Fruit fly (Drosophila melanogaster) whole organism, wandering third instar larva: ENCODE measurements around the gene CG42564.

Source experiments
- CrebA ChIP-seq: fragments of 200-800 bp; sonication (Bioruptor generic); optimal IDR thresholded peaks from 2 replicates; lab custom pipeline; 2016; ENCODE audit warnings: missing biosample characterization, mild to moderate bottlenecking, missing genetic modification characterization, borderline replicate concordance
- Dif ChIP-seq: fragments of 200-275, 200-300 bp; sonication (Bioruptor generic); optimal IDR thresholded peaks from 2 replicates; lab custom pipeline; 2018; ENCODE audit warnings: missing biosample characterization, missing genetic modification characterization; ENCODE audit not compliant: partially characterized antibody
- Hr78 ChIP-seq: fragments of >200 bp; optimal IDR thresholded peaks from 2 replicates; lab custom pipeline; 2017; ENCODE audit warnings: missing biosample characterization, missing genetic modification characterization
- Mio ChIP-seq: sonication (Bioruptor generic); optimal IDR thresholded peaks from 2 replicates; lab custom pipeline; 2016; ENCODE audit warnings: missing biosample characterization, missing genetic modification characterization
- Myc ChIP-seq: fragments of >200 bp; optimal IDR thresholded peaks from 2 replicates; lab custom pipeline; 2017
- dl ChIP-seq, 2 experiments: fragments of 175-275, 200-275 bp in 1 of 2; fragments of 200-275 bp in 1 of 2; sonication (Bioruptor generic); optimal IDR thresholded peaks; lab custom pipeline; 2018; ENCODE audit warnings: mild to moderate bottlenecking in 2 of 2, missing biosample characterization in 2 of 2, missing genetic modification characterization in 2 of 2, moderate library complexity in 2 of 2; ENCODE audit not compliant: partially characterized antibody in 2 of 2, insufficient read depth in 1 of 2
- fru ChIP-seq: fragments of 200-800 bp; sonication (Bioruptor generic); optimal IDR thresholded peaks from 3 replicates; lab custom pipeline; 2016; ENCODE audit warnings: missing biosample characterization, mild to moderate bottlenecking, missing genetic modification characterization
- h ChIP-seq: fragments of 200-800 bp; sonication (Bioruptor generic); optimal IDR thresholded peaks from 3 replicates; lab custom pipeline; 2016; ENCODE audit warnings: missing biosample characterization, mild to moderate bottlenecking, missing genetic modification characterization
- lola ChIP-seq: fragments of >200 bp; optimal IDR thresholded peaks from 2 replicates; lab custom pipeline; 2017; ENCODE audit warnings: missing biosample characterization, missing genetic modification characterization
- pan ChIP-seq: fragments of >200 bp; optimal IDR thresholded peaks from 2 replicates; lab custom pipeline; 2017
- sage ChIP-seq: fragments of 200-800 bp; sonication (Bioruptor generic); optimal IDR thresholded peaks from 2 replicates; lab custom pipeline; 2016; ENCODE audit warnings: missing biosample characterization, mild to moderate bottlenecking, missing genetic modification characterization

DNA sequence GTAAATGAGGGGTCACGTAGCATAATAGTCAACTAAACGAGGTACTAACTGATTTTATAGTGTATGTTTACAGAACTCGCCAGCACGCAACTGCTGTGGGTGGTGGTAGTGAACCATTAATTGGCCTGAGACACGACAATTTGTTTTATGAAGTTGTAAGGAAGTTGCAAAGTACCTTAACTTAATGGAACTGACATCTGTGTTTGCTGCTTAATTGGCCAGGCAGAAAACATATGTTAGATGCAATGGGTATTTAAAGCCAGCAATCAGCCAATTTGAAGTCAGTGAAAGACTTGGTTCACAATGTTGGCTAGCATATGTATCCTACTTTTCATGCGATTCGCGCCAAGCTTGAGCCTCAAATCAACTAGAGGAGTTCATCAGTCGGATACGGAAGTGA, 32.6 kb upstream of the CG42564 start, which contains the start of gene CG17917:
- TF ChIP-seq Mio (no peak), CrebA (GFP tag; lab: Kevin White, UChicago) (no peak), Dif (GFP tag; lab: Kevin White, UChicago) (no peak), fru (GFP tag; lab: Kevin White, UChicago) (no peak), pan (lab: Kevin White, UChicago) (no peak), Hr78 (GFP tag; lab: Kevin White, UChicago) (no peak), sage (GFP tag; lab: Kevin White, UChicago) (no peak), dl (GFP tag; optimal IDR thresholded peaks at IDR 0.05; lab: Kevin White, UChicago; ENCODE audit: insufficient read depth in 1 of 2, partially characterized antibody in 2 of 2) (no peak), lola (GFP tag; lab: Kevin White, UChicago) (no peak), Myc (lab: Kevin White, UChicago) (no peak), h (GFP tag; lab: Kevin White, UChicago) (no peak)
